Fruit fly (Drosophila melanogaster): Measurements from ENCODE around the gene Gr93c.

Gene Gr93c

dm6 chr3R:21836614-21837013, 8.5 kb downstream of the Gr93c start (continued):
- TF ChIP-seq phol (tag; optimal IDR thresholded peaks at IDR 0.05): no peak
- TF ChIP-seq Doc2 (GFP tag; IDR thresholded peaks at IDR 0.05): no peak
- TF ChIP-seq CG8924 (tag; optimal IDR thresholded peaks at IDR 0.05): no peak
- no peak for TF ChIP-seq CG6813 (GFP tag; optimal IDR thresholded peaks at IDR 0.05)
- TF ChIP-seq Bgb (GFP tag; IDR thresholded peaks at IDR 0.05; ENCODE audit: partially characterized antibody): 0 out of 2 replicates have a peak, but pooled peaks have one; percentile 20
- TF ChIP-seq zf30C (GFP tag; optimal IDR thresholded peaks at IDR 0.05): no peak
- TF ChIP-seq ERR (GFP tag; optimal IDR thresholded peaks at IDR 0.05): no peak
- TF ChIP-seq C15 (GFP tag; IDR thresholded peaks at IDR 0.05): no peak
- no peak for TF ChIP-seq CG12659 (GFP tag; optimal IDR thresholded peaks at IDR 0.05)
- no peak for TF ChIP-seq CG7786 (GFP tag; optimal IDR thresholded peaks at IDR 0.05)
- TF ChIP-seq al (GFP tag; IDR thresholded peaks at IDR 0.05): no peak
- no peak for TF ChIP-seq CG2116 (GFP tag; optimal IDR thresholded peaks at IDR 0.05)
- TF ChIP-seq sc (optimal IDR thresholded peaks at IDR 0.05): no peak
- no peak for TF ChIP-seq sc (GFP tag; optimal IDR thresholded peaks at IDR 0.05)
- TF ChIP-seq crc (GFP tag; optimal IDR thresholded peaks at IDR 0.05): no peak
- no peak for TF ChIP-seq CG9215 (GFP tag; IDR thresholded peaks at IDR 0.05)
- TF ChIP-seq gcm (GFP tag; optimal IDR thresholded peaks at IDR 0.05): no peak
- no peak for TF ChIP-seq CoRest (tag; optimal IDR thresholded peaks at IDR 0.05)
- no peak for TF ChIP-seq NC2β (GFP tag; optimal IDR thresholded peaks at IDR 0.05)
- TF ChIP-seq otp (GFP tag; IDR thresholded peaks at IDR 0.05): 0 out of 3 replicates have a peak, but pooled peaks have one; percentile 43
- TF ChIP-seq sqz (GFP tag; optimal IDR thresholded peaks at IDR 0.05): no peak
- no peak for TF ChIP-seq ken (GFP tag; IDR thresholded peaks at IDR 0.05)
- no peak for TF ChIP-seq br (optimal IDR thresholded peaks at IDR 0.05)
- TF ChIP-seq dan (GFP tag; IDR thresholded peaks at IDR 0.05): no peak
- no peak for TF ChIP-seq CG13775 (GFP tag; optimal IDR thresholded peaks at IDR 0.05)
- TF ChIP-seq Kr (GFP tag; optimal IDR thresholded peaks at IDR 0.05): no peak
- TF ChIP-seq Hr51 (GFP tag; optimal IDR thresholded peaks at IDR 0.05): no peak
- no peak for TF ChIP-seq ewg (GFP tag; optimal IDR thresholded peaks at IDR 0.05)
- TF ChIP-seq nmo (GFP tag; optimal IDR thresholded peaks at IDR 0.05): no peak
- TF ChIP-seq Hr78 (GFP tag; optimal IDR thresholded peaks at IDR 0.05): peak in 1 of 2 experiments; percentile 59
- TF ChIP-seq CG8281 (tag; optimal IDR thresholded peaks at IDR 0.05): no peak
- TF ChIP-seq ftz-f1 (GFP tag; optimal IDR thresholded peaks at IDR 0.05): no peak
- TF ChIP-seq CG3726 (GFP tag; IDR thresholded peaks at IDR 0.05): no peak
- TF ChIP-seq CG6254 (GFP tag; optimal IDR thresholded peaks at IDR 0.05): no peak
- no peak for TF ChIP-seq CG11456 (GFP tag; IDR thresholded peaks at IDR 0.05)
- no peak for TF ChIP-seq ara (GFP tag; IDR thresholded peaks at IDR 0.05)
- no peak for TF ChIP-seq CG43689 (GFP tag; IDR thresholded peaks at IDR 0.05)
- no peak for TF ChIP-seq CG10366 (GFP tag; IDR thresholded peaks at IDR 0.05)
- no peak for TF ChIP-seq CG32767 (GFP tag; IDR thresholded peaks at IDR 0.05)
- TF ChIP-seq CTCF (GFP tag; optimal IDR thresholded peaks at IDR 0.05): no peak
- no peak for TF ChIP-seq odd (GFP tag; optimal IDR thresholded peaks at IDR 0.05)
- no peak for TF ChIP-seq Side (GFP tag; optimal IDR thresholded peaks at IDR 0.05)
- no peak for TF ChIP-seq CG9437 (GFP tag; optimal IDR thresholded peaks at IDR 0.05)
- TF ChIP-seq CG15479 (GFP tag; optimal IDR thresholded peaks at IDR 0.05): peak; percentile 36
- TF ChIP-seq ro (GFP tag; IDR thresholded peaks at IDR 0.05): no peak
- TF ChIP-seq chinmo (GFP tag; IDR thresholded peaks at IDR 0.05; ENCODE audit: partially characterized antibody): 0 out of 4 replicates have a peak, but pooled peaks have one; percentile 54
- no peak for TF ChIP-seq CG8765 (GFP tag; IDR thresholded peaks at IDR 0.05)
- no peak for TF ChIP-seq CG10462 (GFP tag; optimal IDR thresholded peaks at IDR 0.05)
- TF ChIP-seq repo (GFP tag; optimal IDR thresholded peaks at IDR 0.05): no peak
- TF ChIP-seq rib (GFP tag; IDR thresholded peaks at IDR 0.05): peak; percentile 64; the same call in 1 of the 2 replicates
- no peak for TF ChIP-seq H15 (GFP tag; IDR thresholded peaks at IDR 0.05)
- TF ChIP-seq Neu2 (GFP tag; optimal IDR thresholded peaks at IDR 0.05; ENCODE audit: borderline replicate concordance): no peak
- TF ChIP-seq crol (GFP tag; IDR thresholded peaks at IDR 0.05): peak; percentile 94

All from whole organism, embryonic.